Fruit fly (Drosophila melanogaster) whole organism, embryonic: ENCODE data around the gene elB.

Experiments used
- Aef1 ChIP-seq: fragments of 200-800 bp; sonication (Bioruptor generic); IDR thresholded peaks from 3 replicates; pipeline ENCODE4 v1.3.6; 2022; ENCODE audit warnings: missing biosample characterization, missing genetic modification characterization
- B-H1 ChIP-seq: fragments of 200-800 bp; sonication (Bioruptor generic); IDR thresholded peaks from 3 replicates; pipeline ENCODE4 v1.3.6; 2022; ENCODE audit warnings: missing biosample characterization, missing genetic modification characterization
- B-H2 ChIP-seq: fragments of 200-800 bp; sonication (Bioruptor generic); optimal IDR thresholded peaks from 2 replicates; lab custom pipeline; 2018; ENCODE audit warnings: missing biosample characterization, mild to moderate bottlenecking, missing genetic modification characterization
- CG10431 ChIP-seq: fragments of 200-800 bp; sonication (Bioruptor generic); optimal IDR thresholded peaks from 3 replicates; lab custom pipeline; 2018; ENCODE audit warnings: missing biosample characterization, mild to moderate bottlenecking, missing genetic modification characterization
- CG13123 ChIP-seq: fragments of 200-800 bp; sonication (Bioruptor generic); optimal IDR thresholded peaks from 2 replicates; lab custom pipeline; 2016; ENCODE audit warnings: missing biosample characterization, missing genetic modification characterization
- CG13624 ChIP-seq: fragments of 200-800 bp; sonication (Bioruptor generic); optimal IDR thresholded peaks from 2 replicates; lab custom pipeline; 2016; ENCODE audit warnings: missing biosample characterization, missing genetic modification characterization
- CG13894 ChIP-seq: fragments of 200-800 bp; sonication (Bioruptor generic); optimal IDR thresholded peaks from 3 replicates; lab custom pipeline; 2018; ENCODE audit warnings: missing biosample characterization, mild to moderate bottlenecking, missing genetic modification characterization, moderate library complexity
- CG1529 ChIP-seq: fragments of 200-800 bp; sonication (Bioruptor generic); optimal IDR thresholded peaks from 3 replicates; lab custom pipeline; 2018; ENCODE audit warnings: missing biosample characterization, missing genetic modification characterization
- CG1602 ChIP-seq: fragments of 200-800 bp; sonication (Bioruptor generic); optimal IDR thresholded peaks from 3 replicates; lab custom pipeline; 2016; ENCODE audit warnings: missing biosample characterization, missing genetic modification characterization
- CG16779 ChIP-seq: fragments of 200-800 bp; sonication (Bioruptor generic); IDR thresholded peaks from 2 replicates; pipeline ENCODE4 v1.3.6; 2022; ENCODE audit warnings: missing biosample characterization, missing genetic modification characterization
- CG17361 ChIP-seq: fragments of 200-800 bp; sonication (Bioruptor generic); IDR thresholded peaks from 3 replicates; pipeline ENCODE4 v1.3.6; 2022; ENCODE audit warnings: missing biosample characterization, missing genetic modification characterization
- CG17912 ChIP-seq: fragments of 200-800 bp; sonication (Bioruptor generic); optimal IDR thresholded peaks from 2 replicates; lab custom pipeline; 2018; ENCODE audit warnings: missing biosample characterization, mild to moderate bottlenecking, missing genetic modification characterization
- CG2199 ChIP-seq: fragments of 200-800 bp; sonication (Bioruptor generic); IDR thresholded peaks from 3 replicates; pipeline ENCODE4 v1.3.6; 2022; ENCODE audit warnings: missing biosample characterization, missing genetic modification characterization
- CG30020 ChIP-seq: fragments of 200-800 bp; optimal IDR thresholded peaks from 2 replicates; lab custom pipeline; 2019; ENCODE audit warnings: missing biosample characterization, mild to moderate bottlenecking, missing genetic modification characterization, moderate library complexity
- CG31388 ChIP-seq: fragments of 200-800 bp; sonication (Bioruptor generic); optimal IDR thresholded peaks from 2 replicates; lab custom pipeline; 2016; ENCODE audit warnings: missing biosample characterization, missing genetic modification characterization
- CG32532 ChIP-seq: fragments of 200-800 bp; sonication (Bioruptor generic); IDR thresholded peaks from 2 replicates; pipeline ENCODE4 v1.3.6; 2022; ENCODE audit warnings: missing biosample characterization, missing genetic modification characterization
- CG3847 ChIP-seq: fragments of 200-800 bp; sonication (Bioruptor generic); IDR thresholded peaks from 2 replicates; pipeline ENCODE4 v1.3.6; 2022; ENCODE audit warnings: missing biosample characterization, missing genetic modification characterization
- CG4854 ChIP-seq: fragments of 200-800 bp; sonication (Bioruptor generic); optimal IDR thresholded peaks from 2 replicates; lab custom pipeline; 2016; ENCODE audit warnings: missing biosample characterization, missing genetic modification characterization, inconsistent platforms
- CG6765 ChIP-seq: fragments of 200-800 bp; sonication (Bioruptor generic); optimal IDR thresholded peaks from 3 replicates; lab custom pipeline; 2017; ENCODE audit warnings: missing biosample characterization, mild to moderate bottlenecking, missing genetic modification characterization
- CG6813 ChIP-seq: fragments of 200-800 bp; sonication (Bioruptor generic); optimal IDR thresholded peaks from 2 replicates; lab custom pipeline; 2017; ENCODE audit warnings: missing biosample characterization, missing genetic modification characterization, mild to moderate bottlenecking, moderate library complexity, missing genetic modification reagents
- CG7556 ChIP-seq: fragments of 200-800 bp; sonication (Bioruptor generic); optimal IDR thresholded peaks from 2 replicates; lab custom pipeline; 2017; ENCODE audit warnings: missing biosample characterization, mild to moderate bottlenecking, missing genetic modification characterization
- CG7786 ChIP-seq: fragments of 200-800 bp; sonication (Bioruptor generic); optimal IDR thresholded peaks from 2 replicates; lab custom pipeline; 2016; ENCODE audit warnings: missing biosample characterization, missing genetic modification characterization
- CG8290 ChIP-seq, 3 experiments: fragments of 200-800 bp; sonication (Bioruptor generic); optimal IDR thresholded peaks; 2 replicates each; lab custom pipeline; 2016 to 2019; ENCODE audit warnings: missing biosample characterization in 3 of 3, missing genetic modification characterization in 3 of 3, mild to moderate bottlenecking in 2 of 3, moderate library complexity in 1 of 3
- Dfd ChIP-seq, 2 experiments: fragments of >200 bp; optimal IDR thresholded peaks; 2 replicates each; lab custom pipeline; 2017; ENCODE audit warnings: missing biosample characterization in 2 of 2, missing genetic modification characterization in 2 of 2
- E2f1 ChIP-seq: fragments of 200-800 bp; sonication (Bioruptor generic); IDR thresholded peaks from 2 replicates; pipeline ENCODE4 v1.3.6; 2022; ENCODE audit warnings: missing biosample characterization, missing genetic modification characterization
- HLH3B ChIP-seq: fragments of 200-800 bp; sonication (Bioruptor generic); IDR thresholded peaks from 2 replicates; pipeline ENCODE4 v1.3.6; 2022; ENCODE audit warnings: missing biosample characterization, missing genetic modification characterization
- Hmx ChIP-seq: fragments of 200-800 bp; sonication (Bioruptor generic); optimal IDR thresholded peaks from 2 replicates; lab custom pipeline; 2016; ENCODE audit warnings: missing biosample characterization, missing genetic modification characterization
- Hr51 ChIP-seq, 2 experiments: fragments of 200-800 bp; sonication (Bioruptor generic); optimal IDR thresholded peaks; 2 replicates in 1 of 2; 3 replicates in 1 of 2; lab custom pipeline; 2016 to 2018; ENCODE audit warnings: missing biosample characterization in 2 of 2, missing genetic modification characterization in 2 of 2, mild to moderate bottlenecking in 1 of 2, moderate library complexity in 1 of 2
- Lim3 ChIP-seq: fragments of 200-800 bp; sonication (Bioruptor generic); IDR thresholded peaks from 2 replicates; pipeline ENCODE4 v1.3.6; 2022; ENCODE audit warnings: missing biosample characterization, missing genetic modification characterization
- NC2β ChIP-seq: fragments of 200-800 bp; sonication (Bioruptor generic); optimal IDR thresholded peaks from 2 replicates; lab custom pipeline; 2016; ENCODE audit warnings: missing biosample characterization, missing genetic modification characterization
- Optix ChIP-seq: fragments of 200-800 bp; sonication (Bioruptor generic); IDR thresholded peaks from 3 replicates; pipeline ENCODE4 v1.3.6; 2022; ENCODE audit warnings: missing biosample characterization, missing genetic modification characterization
- cad ChIP-seq: fragments of >200 bp; optimal IDR thresholded peaks from 2 replicates; lab custom pipeline; 2017; ENCODE audit warnings: missing biosample characterization, missing genetic modification characterization
- chn ChIP-seq: fragments of 200-800 bp; sonication (Bioruptor generic); optimal IDR thresholded peaks from 2 replicates; lab custom pipeline; 2016; ENCODE audit warnings: missing biosample characterization, missing genetic modification characterization
- ci ChIP-seq: fragments of 200-800 bp; sonication (Bioruptor generic); IDR thresholded peaks from 3 replicates; pipeline ENCODE4 v1.3.6; 2022; ENCODE audit warnings: missing biosample characterization, missing genetic modification characterization
- crp ChIP-seq, 2 experiments: fragments of 200-800 bp; sonication (Bioruptor generic); optimal IDR thresholded peaks; 2 replicates in 1 of 2; 3 replicates in 1 of 2; lab custom pipeline; 2017; ENCODE audit warnings: missing biosample characterization in 2 of 2, missing genetic modification characterization in 2 of 2, mild to moderate bottlenecking in 1 of 2, moderate library complexity in 1 of 2
- disco-r ChIP-seq: fragments of 200-800 bp; sonication (Bioruptor generic); optimal IDR thresholded peaks from 2 replicates; lab custom pipeline; 2016; ENCODE audit warnings: missing biosample characterization, missing genetic modification characterization
- esg ChIP-seq: fragments of 200-800 bp; sonication (Bioruptor generic); conservative IDR thresholded peaks from 2 replicates; pipeline ENCODE4 v1.3.6; 2022; ENCODE audit warnings: missing biosample characterization, missing genetic modification characterization
- gcm ChIP-seq: fragments of 200-800 bp; sonication (Bioruptor generic); optimal IDR thresholded peaks from 2 replicates; lab custom pipeline; 2019; ENCODE audit warnings: missing biosample characterization, mild to moderate bottlenecking, missing genetic modification characterization, moderate library complexity
- jing ChIP-seq: fragments of 200-800 bp; sonication (Bioruptor generic); optimal IDR thresholded peaks from 2 replicates; lab custom pipeline; 2018; ENCODE audit warnings: missing biosample characterization, mild to moderate bottlenecking, missing genetic modification characterization
- mam ChIP-seq: fragments of 200-800 bp; sonication (Bioruptor generic); optimal IDR thresholded peaks from 3 replicates; lab custom pipeline; 2016; ENCODE audit warnings: missing biosample characterization, missing genetic modification characterization
- nmo ChIP-seq: fragments of 200-800 bp; sonication (Bioruptor generic); optimal IDR thresholded peaks from 2 replicates; lab custom pipeline; 2018; ENCODE audit warnings: missing biosample characterization, mild to moderate bottlenecking, missing genetic modification characterization, moderate library complexity
- sima ChIP-seq: fragments of 200-800 bp; sonication (Bioruptor generic); optimal IDR thresholded peaks from 2 replicates; lab custom pipeline; 2016; ENCODE audit warnings: missing biosample characterization, missing genetic modification characterization
- slbo ChIP-seq: fragments of 200-800 bp; sonication (Bioruptor generic); IDR thresholded peaks from 2 replicates; pipeline ENCODE4 v1.3.6; 2022; ENCODE audit warnings: missing biosample characterization, missing genetic modification characterization
- sna ChIP-seq: fragments of 200-800 bp; sonication (Bioruptor generic); IDR thresholded peaks from 2 replicates; pipeline ENCODE4 v1.3.6; 2022; ENCODE audit warnings: missing biosample characterization, missing genetic modification characterization; ENCODE audit not compliant: partially characterized antibody
- sr ChIP-seq: fragments of 200-800 bp; sonication (Bioruptor generic); IDR thresholded peaks from 3 replicates; pipeline ENCODE4 v1.3.6; 2022; ENCODE audit warnings: missing biosample characterization, missing genetic modification characterization
- sug ChIP-seq: fragments of 200-800 bp; optimal IDR thresholded peaks from 2 replicates; lab custom pipeline; 2019; ENCODE audit warnings: missing biosample characterization, mild to moderate bottlenecking, missing genetic modification characterization, moderate library complexity
- tgo ChIP-seq: fragments of 200-800 bp; sonication (Bioruptor generic); IDR thresholded peaks from 3 replicates; pipeline ENCODE4 v1.3.6; 2022; ENCODE audit warnings: missing biosample characterization, missing genetic modification characterization
- tio ChIP-seq: fragments of 200-800 bp; sonication (Bioruptor generic); optimal IDR thresholded peaks from 2 replicates; lab custom pipeline; 2017; ENCODE audit warnings: missing biosample characterization, missing genetic modification characterization, inconsistent platforms
- unc-4 ChIP-seq: fragments of 200-800 bp; sonication (Bioruptor generic); IDR thresholded peaks from 2 replicates; pipeline ENCODE4 v1.3.6; 2022; ENCODE audit warnings: missing biosample characterization, missing genetic modification characterization; ENCODE audit not compliant: partially characterized antibody
- unpg ChIP-seq: fragments of 200-800 bp; sonication (Bioruptor generic); optimal IDR thresholded peaks from 3 replicates; lab custom pipeline; 2018; ENCODE audit warnings: missing biosample characterization, mild to moderate bottlenecking, missing genetic modification characterization, moderate library complexity
- wor ChIP-seq: fragments of 200-800 bp; sonication (Bioruptor generic); IDR thresholded peaks from 2 replicates; pipeline ENCODE4 v1.3.6; 2022; ENCODE audit warnings: missing biosample characterization, missing genetic modification characterization
- zfh1 ChIP-seq: fragments of 200-800 bp; sonication (Bioruptor generic); IDR thresholded peaks from 3 replicates; pipeline ENCODE4 v1.3.6; 2022; ENCODE audit warnings: missing biosample characterization, missing genetic modification characterization

elB gene

dm6 chr2L:14397948-14398347 lies 11.4 kb downstream of the elB start (continued):
- no peak for TF ChIP-seq CG13123 (GFP tag; lab: Kevin White, UChicago)
- TF ChIP-seq cad (GFP tag; lab: Kevin White, UChicago): no peak
- no peak for TF ChIP-seq jing (GFP tag; lab: Kevin White, UChicago)
- TF ChIP-seq slbo (GFP tag; lab: Robert Waterston, UW): no peak
- no peak for TF ChIP-seq CG13624 (GFP tag; lab: Kevin White, UChicago)
- no peak for TF ChIP-seq unpg (GFP tag; lab: Kevin White, UChicago)
- no peak for TF ChIP-seq sug (tag; lab: Kevin White, UChicago)
- no peak for TF ChIP-seq CG31388
- TF ChIP-seq gcm (GFP tag; lab: Kevin White, UChicago): no peak
- peak; percentile 50; the same call in 1 of the 2 replicates for TF ChIP-seq HLH3B
- TF ChIP-seq CG17361: no peak
- no peak for TF ChIP-seq CG13894
- no peak for TF ChIP-seq CG17912
- no peak for TF ChIP-seq CG4854 (GFP tag; lab: Kevin White, UChicago)
- TF ChIP-seq B-H2 (GFP tag; lab: Kevin White, UChicago): no peak
- TF ChIP-seq CG7786 (GFP tag; lab: Kevin White, UChicago): no peak
- no peak for TF ChIP-seq mam (GFP tag; lab: Kevin White, UChicago)
- no peak for TF ChIP-seq wor
- TF ChIP-seq CG7556 (GFP tag; lab: Kevin White, UChicago): no peak
- TF ChIP-seq unc-4 (GFP tag; lab: Robert Waterston, UW): no peak
- TF ChIP-seq tio (GFP tag; lab: Kevin White, UChicago): no peak
- TF ChIP-seq CG6765 (GFP tag; lab: Kevin White, UChicago): no peak
- TF ChIP-seq B-H1 (GFP tag; lab: Robert Waterston, UW): no peak
- TF ChIP-seq CG1529 (GFP tag; lab: Kevin White, UChicago): no peak
- TF ChIP-seq NC2β (GFP tag; lab: Kevin White, UChicago): no peak
- no peak for TF ChIP-seq CG1602 (GFP tag; lab: Kevin White, UChicago)
- no peak for TF ChIP-seq Optix (GFP tag; lab: Robert Waterston, UW)
- TF ChIP-seq CG30020 (tag; lab: Kevin White, UChicago): no peak
- no peak for TF ChIP-seq CG32532 (GFP tag; lab: Robert Waterston, UW)
- 0 out of 3 replicates have a peak, but pooled peaks have one; percentile 16 for TF ChIP-seq Aef1 (GFP tag; lab: Robert Waterston, UW)
- no peak for TF ChIP-seq crp (GFP tag; optimal IDR thresholded peaks at IDR 0.05; lab: Kevin White, UChicago)
- no peak for TF ChIP-seq tgo (GFP tag; lab: Robert Waterston, UW)
- no peak for TF ChIP-seq Hr51 (GFP tag; optimal IDR thresholded peaks at IDR 0.05; lab: Kevin White, UChicago)
- no peak for TF ChIP-seq CG6813 (GFP tag; lab: Kevin White, UChicago)
- TF ChIP-seq CG16779 (GFP tag; lab: Robert Waterston, UW): no peak
- no peak for TF ChIP-seq Lim3 (GFP tag; lab: Robert Waterston, UW)
- TF ChIP-seq sr (GFP tag; lab: Robert Waterston, UW): no peak
- TF ChIP-seq esg (GFP tag; lab: Robert Waterston, UW): no peak
- TF ChIP-seq CG2199: peak; percentile 39; the same call in 1 of the 3 replicates
- TF ChIP-seq nmo (GFP tag; lab: Kevin White, UChicago): no peak
- TF ChIP-seq E2f1: no peak
- TF ChIP-seq chn (GFP tag; lab: Kevin White, UChicago): no peak
- TF ChIP-seq Hmx: no peak
- TF ChIP-seq sima (GFP tag; lab: Kevin White, UChicago): no peak
- TF ChIP-seq CG10431: no peak
- 0 out of 2 replicates have a peak, but pooled peaks have one; percentile 7 for TF ChIP-seq CG3847 (GFP tag; lab: Robert Waterston, UW)
- no peak for TF ChIP-seq sna (GFP tag; lab: Robert Waterston, UW)
- no peak for TF ChIP-seq disco-r (GFP tag; lab: Kevin White, UChicago)
- TF ChIP-seq zfh1: no peak
- TF ChIP-seq CG8290 (GFP tag; optimal IDR thresholded peaks at IDR 0.05; lab: Kevin White, UChicago): no peak
- peak in 1 of 2 experiments; percentile 14 for TF ChIP-seq CG8290 (tag; optimal IDR thresholded peaks at IDR 0.05; lab: Kevin White, UChicago)
- TF ChIP-seq Dfd (GFP tag; optimal IDR thresholded peaks at IDR 0.05; lab: Kevin White, UChicago): no peak
- TF ChIP-seq ci: 0 out of 3 replicates have a peak, but pooled peaks have one; percentile 26
